Worm (Caenorhabditis elegans) whole organism, L4 larva: ENCODE measurements around the gene nac-3.
A peak's percentile ranks its signal among the peaks of the same experiment; 100 is the strongest.

Experiments used
- D1046.2 ChIP-seq: fragments of 200-800 bp; sonication (Bioruptor generic); IDR thresholded peaks from 2 replicates; pipeline ENCODE4 v1.3.6; 2022; ENCODE audit warnings: missing genetic modification characterization, missing compliant biosample characterization
- F37D6.2 ChIP-seq: sonication (generic microtip); optimal IDR thresholded peaks from 2 replicates; lab custom pipeline; 2016; ENCODE audit warnings: mild to moderate bottlenecking, missing genetic modification characterization, missing compliant biosample characterization
- F49E8.2 ChIP-seq: sonication (generic microtip); optimal IDR thresholded peaks from 2 replicates; lab custom pipeline; 2016; ENCODE audit warnings: missing compliant biosample characterization, mild to moderate bottlenecking, missing genetic modification characterization, borderline replicate concordance
- T20F7.1 ChIP-seq: fragments of 200-800 bp; sonication (Bioruptor generic); optimal IDR thresholded peaks from 2 replicates; lab custom pipeline; 2018; ENCODE audit warnings: mild to moderate bottlenecking, missing genetic modification characterization, missing compliant biosample characterization
- T26A8.4 ChIP-seq: fragments of 200-800 bp; sonication (Bioruptor generic); IDR thresholded peaks from 2 replicates; pipeline ENCODE4 v1.3.6; 2022; ENCODE audit warnings: missing genetic modification characterization, missing compliant biosample characterization
- Y48G9A.11 ChIP-seq: fragments of 200-800 bp; sonication (Bioruptor generic); IDR thresholded peaks from 2 replicates; pipeline ENCODE4 v1.3.6; 2022; ENCODE audit warnings: missing genetic modification reagents, missing genetic modification characterization, missing compliant biosample characterization
- Y75B8A.6 ChIP-seq: fragments of 200-800 bp; sonication (Bioruptor generic); IDR thresholded peaks from 2 replicates; pipeline ENCODE4 v1.3.6; 2022; ENCODE audit warnings: missing genetic modification reagents, missing genetic modification characterization, missing compliant biosample characterization
- ZK337.2 ChIP-seq: fragments of 200-800 bp; sonication (Bioruptor generic); IDR thresholded peaks from 2 replicates; pipeline ENCODE4 v1.3.6; 2022; ENCODE audit warnings: missing genetic modification reagents, missing genetic modification characterization, missing compliant biosample characterization
- aha-1 ChIP-seq: fragments of 150-350 bp; peaks from one replicate; lab custom pipeline; 2014; ENCODE audit warnings: missing biosample characterization, missing genetic modification characterization
- ama-1 ChIP-seq: fragments of 150-350 bp; optimal IDR thresholded peaks from 2 replicates; lab custom pipeline; 2014; ENCODE audit warnings: inconsistent platforms, mixed read lengths
- ceh-62 ChIP-seq: sonication (generic microtip); optimal IDR thresholded peaks from 2 replicates; lab custom pipeline; 2017; ENCODE audit warnings: missing biosample characterization, missing genetic modification characterization
- ces-1 ChIP-seq: fragments of 150-350 bp; sonication (generic microtip); optimal IDR thresholded peaks from 4 replicates; lab custom pipeline; 2014; ENCODE audit warnings: missing biosample characterization, missing genetic modification reagents, missing genetic modification characterization
- cey-2 ChIP-seq: sonication (generic microtip); optimal IDR thresholded peaks from 3 replicates; lab custom pipeline; 2017; ENCODE audit warnings: missing genetic modification characterization, mild to moderate bottlenecking, missing compliant biosample characterization, antibody characterized with exemption, borderline replicate concordance; ENCODE audit not compliant: insufficient read depth
- ctbp-1 ChIP-seq: fragments of 200-800 bp; sonication (Bioruptor generic); IDR thresholded peaks from 2 replicates; pipeline ENCODE4 v1.3.6; 2022; ENCODE audit warnings: missing genetic modification reagents, missing genetic modification characterization, missing compliant biosample characterization
- daf-16 ChIP-seq, 3 experiments: sonication (generic microtip); optimal IDR thresholded peaks; 2 replicates each; lab custom pipeline; 2016 to 2017; ENCODE audit warnings: missing genetic modification characterization in 3 of 3, missing genetic modification reagents in 3 of 3, mild to moderate bottlenecking in 2 of 3, missing compliant biosample characterization in 2 of 3, missing biosample characterization in 1 of 3, moderate library complexity in 1 of 3
- daf-19 ChIP-seq: fragments of 200-800 bp; sonication (Bioruptor generic); conservative IDR thresholded peaks from 2 replicates; pipeline ENCODE4 v1.3.6; 2022; ENCODE audit warnings: missing genetic modification characterization, missing compliant biosample characterization
- daf-8 ChIP-seq: fragments of 200-800 bp; sonication (Bioruptor generic); IDR thresholded peaks from 2 replicates; pipeline ENCODE4 v1.3.6; 2022; ENCODE audit warnings: missing genetic modification characterization, missing compliant biosample characterization
- dmd-9 ChIP-seq: fragments of 200-800 bp; sonication (Bioruptor generic); IDR thresholded peaks from 2 replicates; pipeline ENCODE4 v1.3.6; 2022; ENCODE audit warnings: missing genetic modification reagents, missing genetic modification characterization, missing compliant biosample characterization
- dpl-1 ChIP-seq: fragments of 150-350 bp; optimal IDR thresholded peaks from 2 replicates; lab custom pipeline; 2014; ENCODE audit warnings: missing biosample characterization, missing genetic modification reagents, missing genetic modification characterization
- dve-1 ChIP-seq: sonication (generic microtip); optimal IDR thresholded peaks from 2 replicates; lab custom pipeline; 2017; ENCODE audit warnings: antibody characterized with exemption, mild to moderate bottlenecking, missing genetic modification characterization, missing compliant biosample characterization; ENCODE audit not compliant: insufficient read depth
- egl-43 ChIP-seq: fragments of 200-800 bp; sonication (Bioruptor generic); IDR thresholded peaks from 2 replicates; pipeline ENCODE4 v1.3.6; 2022; ENCODE audit warnings: missing genetic modification reagents, missing genetic modification characterization, missing compliant biosample characterization
- fos-1 ChIP-seq: fragments of 150-350 bp; optimal IDR thresholded peaks from 2 replicates; lab custom pipeline; 2014; ENCODE audit warnings: missing biosample characterization, missing genetic modification characterization
- hif-1 ChIP-seq, 2 experiments: sonication (generic microtip); optimal IDR thresholded peaks; 2 replicates each; lab custom pipeline; 2016 to 2017; ENCODE audit warnings: missing compliant biosample characterization in 2 of 2, missing genetic modification characterization in 2 of 2, missing genetic modification reagents in 2 of 2, missing genotype in 2 of 2, mild to moderate bottlenecking in 1 of 2
- hlh-11 ChIP-seq: fragments of 200-800 bp; sonication (Bioruptor generic); optimal IDR thresholded peaks from 2 replicates; lab custom pipeline; 2018; ENCODE audit warnings: mild to moderate bottlenecking, missing genetic modification characterization, missing compliant biosample characterization
- hmg-1.1 ChIP-seq: fragments of 200-800 bp; sonication (Bioruptor generic); IDR thresholded peaks from 2 replicates; pipeline ENCODE4 v1.3.6; 2022; ENCODE audit warnings: missing genetic modification reagents, missing genetic modification characterization, missing compliant biosample characterization
- lin-1 ChIP-seq: fragments of 200-800 bp; sonication (Bioruptor generic); IDR thresholded peaks from 2 replicates; pipeline ENCODE4 v1.3.6; 2022; ENCODE audit warnings: missing genetic modification reagents, missing genetic modification characterization, missing compliant biosample characterization
- lin-13 ChIP-seq: fragments of 150-350 bp; optimal IDR thresholded peaks from 2 replicates; lab custom pipeline; 2014; ENCODE audit warnings: missing biosample characterization, missing genetic modification reagents, missing genetic modification characterization
- lin-15B ChIP-seq: fragments of 150-350 bp; sonication (generic microtip); optimal IDR thresholded peaks from 3 replicates; lab custom pipeline; 2014; ENCODE audit warnings: missing biosample characterization, missing genetic modification characterization
- lin-38 ChIP-seq: fragments of 200-800 bp; sonication (Bioruptor generic); IDR thresholded peaks from 2 replicates; pipeline ENCODE4 v1.3.6; 2022; ENCODE audit warnings: missing genetic modification reagents, missing genetic modification characterization, missing compliant biosample characterization
- lir-3 ChIP-seq: sonication (generic microtip); optimal IDR thresholded peaks from 2 replicates; lab custom pipeline; 2016; ENCODE audit warnings: mild to moderate bottlenecking, missing genetic modification characterization, missing compliant biosample characterization
- lsy-2 ChIP-seq, 2 experiments: fragments of 150-350 bp in 1 of 2; sonication (generic microtip) in 1 of 2; optimal IDR thresholded peaks; 2 replicates each; lab custom pipeline; 2014 to 2017; ENCODE audit warnings: missing biosample characterization in 2 of 2, missing genetic modification characterization in 2 of 2
- madf-5 ChIP-seq, 2 experiments: fragments of 200-800 bp; sonication (Bioruptor generic); IDR thresholded peaks; 2 replicates each; pipeline ENCODE4 v1.3.6; 2022; ENCODE audit warnings: missing compliant biosample characterization in 2 of 2, missing genetic modification characterization in 2 of 2
- mdl-1 ChIP-seq, 2 experiments: fragments of 150-350 bp in 1 of 2; sonication (generic microtip) in 1 of 2; optimal IDR thresholded peaks; 2 replicates each; lab custom pipeline; 2014 to 2017; ENCODE audit warnings: missing biosample characterization in 2 of 2, missing genetic modification characterization in 2 of 2
- mdt-29 ChIP-seq: fragments of 200-800 bp; sonication (Bioruptor generic); IDR thresholded peaks from 2 replicates; pipeline ENCODE4 v1.3.6; 2022; ENCODE audit warnings: missing genetic modification reagents, missing genetic modification characterization, missing compliant biosample characterization
- mep-1 ChIP-seq: fragments of 150-350 bp; sonication (generic microtip); optimal IDR thresholded peaks from 3 replicates; lab custom pipeline; 2014; ENCODE audit warnings: missing biosample characterization, missing genetic modification characterization
- mes-2 ChIP-seq: sonication (generic microtip); optimal IDR thresholded peaks from 2 replicates; lab custom pipeline; 2016; ENCODE audit warnings: missing genotype, mild to moderate bottlenecking, missing genetic modification characterization, missing compliant biosample characterization; ENCODE audit not compliant: poor library complexity, severe bottlenecking
- mxl-3 ChIP-seq: fragments of 200-800 bp; sonication (Bioruptor generic); optimal IDR thresholded peaks from 2 replicates; lab custom pipeline; 2018; ENCODE audit warnings: mild to moderate bottlenecking, missing genetic modification characterization, missing compliant biosample characterization
- nhr-10 ChIP-seq: fragments of 150-350 bp; optimal IDR thresholded peaks from 2 replicates; lab custom pipeline; 2014; ENCODE audit warnings: missing biosample characterization, missing genetic modification characterization
- nhr-102 ChIP-seq: sonication (generic microtip); optimal IDR thresholded peaks from 2 replicates; lab custom pipeline; 2016; ENCODE audit warnings: mild to moderate bottlenecking, missing genetic modification characterization, moderate library complexity, missing compliant biosample characterization
- nhr-11 ChIP-seq: fragments of 150-350 bp; optimal IDR thresholded peaks from 2 replicates; lab custom pipeline; 2014; ENCODE audit warnings: missing biosample characterization, missing genetic modification characterization
- nhr-111 ChIP-seq: fragments of 200-800 bp; sonication (Bioruptor generic); optimal IDR thresholded peaks from 2 replicates; lab custom pipeline; 2018; ENCODE audit warnings: mild to moderate bottlenecking, missing genetic modification characterization, missing compliant biosample characterization
- nhr-25 ChIP-seq: sonication (generic microtip); optimal IDR thresholded peaks from 2 replicates; lab custom pipeline; 2017; ENCODE audit warnings: missing genetic modification characterization, mild to moderate bottlenecking, missing compliant biosample characterization, antibody characterized with exemption, moderate library complexity, borderline replicate concordance; ENCODE audit not compliant: insufficient read depth
- nhr-41 ChIP-seq: fragments of 200-800 bp; sonication (Bioruptor generic); IDR thresholded peaks from 2 replicates; pipeline ENCODE4 v1.3.6; 2022; ENCODE audit warnings: missing genetic modification reagents, missing genetic modification characterization, missing compliant biosample characterization
- nhr-48 ChIP-seq: sonication (generic microtip); optimal IDR thresholded peaks from 2 replicates; lab custom pipeline; 2016; ENCODE audit warnings: mild to moderate bottlenecking, missing genetic modification characterization, missing compliant biosample characterization
- php-3 ChIP-seq: fragments of 200-800 bp; sonication (Bioruptor generic); IDR thresholded peaks from 2 replicates; pipeline ENCODE4 v1.3.6; 2022; ENCODE audit warnings: missing genetic modification reagents, missing genetic modification characterization, missing compliant biosample characterization
- skn-1 ChIP-seq: fragments of 150-350 bp; optimal IDR thresholded peaks from 2 replicates; lab custom pipeline; 2014; ENCODE audit warnings: missing biosample characterization, missing genetic modification characterization
- snpc-4 ChIP-seq: fragments of 150-350 bp; optimal IDR thresholded peaks from 2 replicates; lab custom pipeline; 2014; ENCODE audit warnings: missing biosample characterization, missing genetic modification characterization
- spr-1 ChIP-seq: sonication (generic microtip); optimal IDR thresholded peaks from 2 replicates; lab custom pipeline; 2016; ENCODE audit warnings: mild to moderate bottlenecking, missing genetic modification characterization, missing compliant biosample characterization
- zfp-2 ChIP-seq: sonication (generic microtip); optimal IDR thresholded peaks from 2 replicates; lab custom pipeline; 2016; ENCODE audit warnings: mild to moderate bottlenecking, missing genetic modification characterization, missing compliant biosample characterization

The nac-3 gene

DNA sequence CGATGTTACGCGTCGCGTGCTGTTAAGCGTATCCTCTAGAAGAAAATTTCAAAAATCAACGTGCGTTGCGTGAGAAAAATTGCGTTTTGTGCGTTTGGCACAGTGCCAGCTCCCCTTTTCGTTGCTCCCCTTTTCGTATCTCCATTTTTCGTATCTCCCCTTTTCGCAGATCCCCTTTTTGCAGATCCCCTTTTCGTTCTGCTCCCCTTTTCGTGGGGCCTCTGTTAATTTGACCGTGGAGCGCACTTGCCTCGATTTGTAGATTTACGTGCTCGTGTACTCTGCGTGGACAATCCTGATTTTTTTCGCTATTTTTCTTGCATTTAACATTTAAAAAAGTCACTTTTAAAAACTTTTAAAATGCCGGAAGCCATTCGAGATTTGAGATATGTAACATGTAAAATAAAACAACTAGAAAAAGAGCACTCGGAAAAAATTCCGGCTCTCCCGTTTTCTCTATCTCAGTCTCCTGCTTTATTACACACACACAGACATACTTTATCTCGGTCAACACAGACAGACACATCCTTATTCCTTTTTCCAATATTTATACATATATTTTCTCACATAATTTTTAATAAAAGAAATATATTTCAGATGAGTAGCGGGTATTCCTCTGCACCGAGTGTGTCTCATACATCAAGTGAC, 28.9 kb upstream of the nac-3 start, which contains the start of gene ttll-4 (continued):
- TF ChIP-seq nhr-41 (no peak), aha-1 (tag; lab: Kevin White, UChicago) (no peak), snpc-4 (tag; lab: Kevin White, UChicago) (no peak), zfp-2 (no peak), D1046.2 (peak; percentile 21; the same call in 1 of the 2 replicates), lin-15B (tag; lab: Kevin White, UChicago) (no peak), lin-1 (GFP tag; lab: Robert Waterston, UW) (no peak), mdt-29 (GFP tag; lab: Robert Waterston, UW) (0 out of 2 replicates have a peak, but pooled peaks have one; percentile 39), daf-8 (GFP tag; lab: Robert Waterston, UW) (no peak), nhr-25 (no peak), mdl-1 (tag; optimal IDR thresholded peaks at IDR 0.05; lab: Kevin White, UChicago) (no peak), cey-2 (tag; lab: Kevin White, UChicago) (no peak), hif-1 (tag; optimal IDR thresholded peaks at IDR 0.05; lab: Kevin White, UChicago) (peak in 1 of 2 experiments; percentile 20), fos-1 (tag; lab: Kevin White, UChicago) (no peak), daf-19 (no peak), ceh-62 (no peak), lsy-2 (tag; optimal IDR thresholded peaks at IDR 0.05; lab: Kevin White, UChicago) (peak in 1 of 2 experiments; percentile 62), dpl-1 (peak; percentile 20), skn-1 (tag; lab: Kevin White, UChicago) (no peak), hmg-1.1 (GFP tag; lab: Robert Waterston, UW) (peak; percentile 62; the same call in 1 of the 2 replicates), ctbp-1 (peak; percentile 53), mep-1 (tag; lab: Kevin White, UChicago) (peak; percentile 39), ama-1 (lab: Kevin White, UChicago) (no peak), lin-13 (GFP tag; lab: Kevin White, UChicago) (peak; percentile 22), hlh-11 (tag; lab: Kevin White, UChicago) (peak; percentile 16), php-3 (GFP tag; lab: Robert Waterston, UW) (no peak), ZK337.2 (GFP tag; lab: Robert Waterston, UW) (no peak), nhr-102 (tag; lab: Kevin White, UChicago) (no peak), T26A8.4 (GFP tag; lab: Robert Waterston, UW) (no peak; the same call in 1 of the 2 replicates), T20F7.1 (GFP tag; lab: Kevin White, UChicago) (peak; percentile 24), egl-43 (GFP tag; lab: Robert Waterston, UW) (peak; percentile 37; the same call in 1 of the 2 replicates), lir-3 (no peak), nhr-10 (tag; lab: Kevin White, UChicago) (no peak), mes-2 (tag; lab: Kevin White, UChicago) (peak; percentile 94), F49E8.2 (tag; lab: Kevin White, UChicago) (no peak), madf-5 (GFP tag; IDR thresholded peaks at IDR 0.05; lab: Robert Waterston, UW) (no peak), Y48G9A.11 (GFP tag; lab: Robert Waterston, UW) (peak; percentile 64), dmd-9 (GFP tag; lab: Robert Waterston, UW) (peak; percentile 72), lin-38 (peak; percentile 95)

DNA sequence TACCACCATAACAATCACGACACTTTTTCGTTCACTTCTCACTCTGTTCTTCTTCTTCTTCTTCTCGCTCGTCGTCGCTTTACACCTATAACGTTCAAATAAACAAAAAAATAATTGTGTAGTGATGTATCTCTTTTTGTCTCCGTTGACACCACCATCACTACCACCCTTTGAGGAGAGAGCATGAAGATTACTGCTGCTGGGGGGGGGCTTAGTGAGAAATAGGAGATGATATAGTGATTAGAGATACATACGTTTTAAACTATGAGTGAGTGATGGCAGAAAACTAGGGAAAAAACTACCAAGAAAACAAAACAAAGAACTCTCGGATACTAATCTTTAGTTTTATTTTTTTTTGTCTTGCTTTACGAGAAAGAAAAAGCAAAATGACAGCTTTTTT, 26.2 kb upstream of the nac-3 start:
- TF ChIP-seq nhr-102 (tag; lab: Kevin White, UChicago) (no peak), dmd-9 (GFP tag; lab: Robert Waterston, UW) (no peak), daf-16 (GFP tag; optimal IDR thresholded peaks at IDR 0.05; lab: Kevin White, UChicago) (peak in 1 of 2 experiments; percentile 51), daf-16 (tag; optimal IDR thresholded peaks at IDR 0.05; lab: Kevin White, UChicago) (peak; percentile 1), nhr-111 (GFP tag; lab: Kevin White, UChicago) (no peak), lin-13 (GFP tag; lab: Kevin White, UChicago) (no peak), ces-1 (GFP tag; lab: Kevin White, UChicago) (no peak), lin-38 (no peak), dve-1 (peak; percentile 20), nhr-48 (tag; lab: Kevin White, UChicago) (no peak), Y75B8A.6 (GFP tag; lab: Robert Waterston, UW) (no peak), T20F7.1 (GFP tag; lab: Kevin White, UChicago) (no peak), mdl-1 (tag; optimal IDR thresholded peaks at IDR 0.05; lab: Kevin White, UChicago) (no peak), F37D6.2 (tag; lab: Kevin White, UChicago) (no peak), spr-1 (tag; lab: Kevin White, UChicago) (no peak), nhr-41 (no peak), nhr-11 (no peak), mxl-3 (no peak)
